Worm (Caenorhabditis elegans) whole organism, L4 larva: ENCODE measurements around the gene lin-48.

Experiments
- ama-1 ChIP-seq: fragments of 150-350 bp; optimal IDR thresholded peaks from 2 replicates; lab custom pipeline; 2014; ENCODE audit warnings: inconsistent platforms, mixed read lengths
- attf-4 ChIP-seq: sonication (generic microtip); optimal IDR thresholded peaks from 3 replicates; lab custom pipeline; 2017; ENCODE audit warnings: missing biosample characterization, missing genetic modification characterization
- egl-27 ChIP-seq: sonication (generic microtip); optimal IDR thresholded peaks from 3 replicates; lab custom pipeline; 2017; ENCODE audit warnings: missing biosample characterization, missing genetic modification reagents, missing genetic modification characterization
- fos-1 ChIP-seq: fragments of 150-350 bp; optimal IDR thresholded peaks from 2 replicates; lab custom pipeline; 2014; ENCODE audit warnings: missing biosample characterization, missing genetic modification characterization
- lir-3 ChIP-seq: sonication (generic microtip); optimal IDR thresholded peaks from 2 replicates; lab custom pipeline; 2016; ENCODE audit warnings: mild to moderate bottlenecking, missing genetic modification characterization, missing compliant biosample characterization
- nhr-25 ChIP-seq: sonication (generic microtip); optimal IDR thresholded peaks from 2 replicates; lab custom pipeline; 2017; ENCODE audit warnings: missing genetic modification characterization, mild to moderate bottlenecking, missing compliant biosample characterization, antibody characterized with exemption, moderate library complexity, borderline replicate concordance; ENCODE audit not compliant: insufficient read depth
- php-3 ChIP-seq: fragments of 200-800 bp; sonication (Bioruptor generic); IDR thresholded peaks from 2 replicates; pipeline ENCODE4 v1.3.6; 2022; ENCODE audit warnings: missing genetic modification reagents, missing genetic modification characterization, missing compliant biosample characterization
- skn-1 ChIP-seq: fragments of 150-350 bp; optimal IDR thresholded peaks from 2 replicates; lab custom pipeline; 2014; ENCODE audit warnings: missing biosample characterization, missing genetic modification characterization

- no peak for TF ChIP-seq php-3
- TF ChIP-seq lir-3 (tag; lab: Kevin White, UChicago) = no peak
- no peak for TF ChIP-seq fos-1 (tag; lab: Kevin White, UChicago)
- no peak for TF ChIP-seq ama-1
- no peak for TF ChIP-seq attf-4
- no peak for TF ChIP-seq nhr-25 (tag; lab: Kevin White, UChicago)
- no peak for TF ChIP-seq egl-27 (tag; lab: Kevin White, UChicago)
- no peak for TF ChIP-seq skn-1
Observed at ce11 chrIII:3723726-3724125, 21.5 kb upstream of the lin-48 start.
